Worm (Caenorhabditis elegans): Measurements from ENCODE around the gene ucr-2.2.

ucr-2.2 gene

ce11 chrX:15221107-15221506 is 47.4 kb downstream of the ucr-2.2 start:
- TF ChIP-seq hlh-1 (tag; optimal IDR thresholded peaks at IDR 0.05): no peak
- no peak for TF ChIP-seq ces-1 (GFP tag; optimal IDR thresholded peaks at IDR 0.05)
- no peak for TF ChIP-seq elt-1 (tag; optimal IDR thresholded peaks at IDR 0.05; ENCODE audit: borderline replicate concordance, insufficient read depth)
- no peak for TF ChIP-seq flh-1 (GFP tag; optimal IDR thresholded peaks at IDR 0.05)
- no peak for TF ChIP-seq lin-13 (tag; optimal IDR thresholded peaks at IDR 0.05)
- no peak for TF ChIP-seq unc-120 (tag; optimal IDR thresholded peaks at IDR 0.05; ENCODE audit: poor library complexity, severe bottlenecking)
- no peak for TF ChIP-seq sptf-1 (tag; optimal IDR thresholded peaks at IDR 0.05)
- no peak for TF ChIP-seq lin-32 (GFP tag; optimal IDR thresholded peaks at IDR 0.05)
- TF ChIP-seq cnd-1 (tag; optimal IDR thresholded peaks at IDR 0.05): no peak
- no peak for TF ChIP-seq tbx-8 (GFP tag; optimal IDR thresholded peaks at IDR 0.05)
- TF ChIP-seq unc-39 (tag; optimal IDR thresholded peaks at IDR 0.05): no peak
- no peak for TF ChIP-seq unc-62 (GFP tag; optimal IDR thresholded peaks at IDR 0.05)

ce11 chrX:15221865-15222551 is 48.3 kb downstream of the ucr-2.2 start:
- TF ChIP-seq ham-2 (GFP tag; optimal IDR thresholded peaks at IDR 0.05) (peak; percentile 41), ces-1 (GFP tag; optimal IDR thresholded peaks at IDR 0.05) (peak; percentile 19), pha-4 (tag; optimal IDR thresholded peaks at IDR 0.05) (peak; percentile 9), ztf-11 (tag; optimal IDR thresholded peaks at IDR 0.05) (no peak), nhr-76 (tag; optimal IDR thresholded peaks at IDR 0.05) (no peak)

- TF ChIP-seq sem-2 (GFP tag; optimal IDR thresholded peaks at IDR 0.05) (no peak), nhr-2 (tag; optimal IDR thresholded peaks at IDR 0.05) (no peak), nhr-12 (tag; optimal IDR thresholded peaks at IDR 0.05) (no peak), mls-2 (tag; optimal IDR thresholded peaks at IDR 0.05) (no peak), elt-3 (tag; optimal IDR thresholded peaks at IDR 0.05) (no peak), M03D4.4 (tag; optimal IDR thresholded peaks at IDR 0.05) (no peak), ztf-11 (tag; optimal IDR thresholded peaks at IDR 0.05) (no peak), elt-1 (tag; optimal IDR thresholded peaks at IDR 0.05; ENCODE audit: borderline replicate concordance, insufficient read depth) (no peak), unc-62 (GFP tag; optimal IDR thresholded peaks at IDR 0.05) (no peak), mep-1 (tag; optimal IDR thresholded peaks at IDR 0.05) (no peak), zip-8 (tag; optimal IDR thresholded peaks at IDR 0.05) (no peak), nhr-28 (tag; optimal IDR thresholded peaks at IDR 0.05) (no peak), cnd-1 (tag; optimal IDR thresholded peaks at IDR 0.05) (no peak), ces-1 (GFP tag; optimal IDR thresholded peaks at IDR 0.05) (no peak), lin-32 (GFP tag; optimal IDR thresholded peaks at IDR 0.05) (no peak), bed-3 (GFP tag; optimal IDR thresholded peaks at IDR 0.05) (no peak), flh-1 (GFP tag; optimal IDR thresholded peaks at IDR 0.05) (no peak), hlh-1 (tag; optimal IDR thresholded peaks at IDR 0.05) (no peak), ham-2 (GFP tag; optimal IDR thresholded peaks at IDR 0.05) (no peak)
These were observed 49.1 kb downstream of the ucr-2.2 start for ce11 chrX:15222789-15223188.

- TF ChIP-seq nhr-76 (tag; optimal IDR thresholded peaks at IDR 0.05): no peak
- no peak for TF ChIP-seq ces-1 (GFP tag; optimal IDR thresholded peaks at IDR 0.05)
- no peak for TF ChIP-seq ceh-43 (GFP tag; optimal IDR thresholded peaks at IDR 0.05)
- no peak for TF ChIP-seq ceh-39 (tag; optimal IDR thresholded peaks at IDR 0.05)
- TF ChIP-seq lsy-2 (tag; optimal IDR thresholded peaks at IDR 0.05): no peak
- no peak for TF ChIP-seq ham-2 (GFP tag; optimal IDR thresholded peaks at IDR 0.05)
- no peak for TF ChIP-seq mls-2 (tag; optimal IDR thresholded peaks at IDR 0.05)
- peak; percentile 31 for TF ChIP-seq hlh-1 (tag; optimal IDR thresholded peaks at IDR 0.05)
- no peak for TF ChIP-seq flh-1 (GFP tag; optimal IDR thresholded peaks at IDR 0.05)
- TF ChIP-seq unc-62 (GFP tag; optimal IDR thresholded peaks at IDR 0.05): peak; percentile 72
- TF ChIP-seq ztf-11 (tag; optimal IDR thresholded peaks at IDR 0.05): no peak
- TF ChIP-seq pha-4 (tag; optimal IDR thresholded peaks at IDR 0.05): no peak
- no peak for TF ChIP-seq elt-3 (tag; optimal IDR thresholded peaks at IDR 0.05)
- no peak for TF ChIP-seq blmp-1 (tag; optimal IDR thresholded peaks at IDR 0.05)
These were observed 50.4 kb downstream of the ucr-2.2 start for ce11 chrX:15224128-15224527.

ce11 chrX:15225180-15225724 is 51.5 kb downstream of the ucr-2.2 start:
- peak; percentile 69 for TF ChIP-seq ces-1 (GFP tag; optimal IDR thresholded peaks at IDR 0.05)
- TF ChIP-seq flh-1 (GFP tag; optimal IDR thresholded peaks at IDR 0.05): no peak

Measured in whole organism, mixed stage, embryonic.